Fruit fly (Drosophila melanogaster): ENCODE results near the gene asun.

Gene asun

DNA sequence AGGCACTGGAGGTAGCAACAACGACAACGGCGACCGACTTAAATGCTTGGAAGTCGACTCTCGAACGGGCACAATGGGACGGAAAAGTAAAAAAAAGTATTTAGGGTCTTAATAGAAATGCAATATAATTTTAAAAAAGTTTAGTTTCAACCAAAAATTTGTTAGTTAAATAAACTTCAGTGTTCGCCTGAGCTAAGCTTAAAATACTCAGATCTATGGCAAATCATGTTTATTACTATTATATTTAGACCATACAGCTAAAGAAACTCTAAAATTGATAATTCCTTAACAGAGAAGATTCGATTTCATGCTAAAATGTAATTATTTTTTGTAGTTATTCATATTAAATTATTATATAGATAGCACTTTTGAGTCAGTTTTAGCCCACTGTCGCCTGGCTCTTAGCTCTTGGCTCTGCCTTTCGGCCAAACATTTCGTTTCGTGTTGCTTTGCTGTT, 10.6 kb upstream of the asun start (continued):
- TF ChIP-seq CG31627 (GFP tag; optimal IDR thresholded peaks at IDR 0.05) (peak; percentile 55), CG7368 (GFP tag; optimal IDR thresholded peaks at IDR 0.05) (no peak), fd59A (GFP tag; optimal IDR thresholded peaks at IDR 0.05) (peak; percentile 75), topi (GFP tag; optimal IDR thresholded peaks at IDR 0.05) (peak; percentile 70), CG8119 (GFP tag; IDR thresholded peaks at IDR 0.05) (no peak), Hr38 (GFP tag; optimal IDR thresholded peaks at IDR 0.05) (no peak), acj6 (GFP tag; optimal IDR thresholded peaks at IDR 0.05) (peak; percentile 82), Eip93F (GFP tag; optimal IDR thresholded peaks at IDR 0.05) (peak; percentile 67), CG10669 (GFP tag; optimal IDR thresholded peaks at IDR 0.05) (peak; percentile 60), Sox102F (GFP tag; optimal IDR thresholded peaks at IDR 0.05) (peak; percentile 57), fkh (GFP tag; optimal IDR thresholded peaks at IDR 0.05) (peak; percentile 0), ss (GFP tag; optimal IDR thresholded peaks at IDR 0.05) (peak in 1 of 2 experiments; percentile 62), Smox (GFP tag; optimal IDR thresholded peaks at IDR 0.05) (peak; percentile 77), CG4318 (GFP tag; optimal IDR thresholded peaks at IDR 0.05) (peak; percentile 89), eg (GFP tag; IDR thresholded peaks at IDR 0.05) (no peak), Lpt (GFP tag; optimal IDR thresholded peaks at IDR 0.05) (no peak), pdm3 (GFP tag; optimal IDR thresholded peaks at IDR 0.05) (peak; percentile 53), Eip78C (GFP tag) (peak; percentile 93), CG8319 (GFP tag; optimal IDR thresholded peaks at IDR 0.05) (peak; percentile 48), Hr4 (GFP tag; optimal IDR thresholded peaks at IDR 0.05) (peak; percentile 75), dsx (GFP tag; optimal IDR thresholded peaks at IDR 0.05; ENCODE audit: poor library complexity, severe bottlenecking) (peak; percentile 59), Gug (GFP tag; IDR thresholded peaks at IDR 0.05) (no peak), OdsH (GFP tag; optimal IDR thresholded peaks at IDR 0.05) (peak; percentile 81), achi (GFP tag; optimal IDR thresholded peaks at IDR 0.05) (peak; percentile 85), CG6792 (GFP tag; optimal IDR thresholded peaks at IDR 0.05) (peak; percentile 83), svp (GFP tag) (peak; percentile 86), salr (GFP tag; optimal IDR thresholded peaks at IDR 0.05) (peak in 1 of 2 experiments; percentile 77), CG11762 (GFP tag; optimal IDR thresholded peaks at IDR 0.05; ENCODE audit: insufficient read depth) (peak; percentile 70), Eip75B (GFP tag; optimal IDR thresholded peaks at IDR 0.05) (peak; percentile 50), CG16779 (tag; optimal IDR thresholded peaks at IDR 0.05) (peak; percentile 31), CG34406 (GFP tag; optimal IDR thresholded peaks at IDR 0.05) (peak; percentile 87), CG6276 (GFP tag; optimal IDR thresholded peaks at IDR 0.05) (peak; percentile 81)

DNA sequence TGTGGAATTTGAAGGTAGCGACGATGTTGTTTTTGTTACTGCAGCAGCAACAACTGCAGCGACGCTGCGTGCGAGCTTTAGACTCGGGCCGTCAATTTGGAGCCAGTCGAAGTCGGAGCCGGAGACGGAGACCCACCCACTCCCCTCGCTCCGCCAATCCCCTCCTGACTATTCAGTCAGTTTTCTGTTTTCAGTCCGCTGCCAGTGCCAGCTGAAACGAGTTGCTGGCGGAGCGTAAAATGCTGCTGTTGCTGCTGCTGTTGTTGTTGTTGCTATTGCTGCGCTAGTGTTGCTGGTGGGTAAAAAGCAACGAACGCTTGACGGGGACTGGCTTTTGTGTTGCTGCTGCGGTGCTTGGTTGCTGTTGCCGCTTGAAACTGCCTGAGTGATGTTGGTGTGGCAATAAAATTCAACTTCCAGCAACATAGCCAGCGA, 10.1 kb upstream of the asun start:
- no peak for TF ChIP-seq CG8632 (GFP tag; optimal IDR thresholded peaks at IDR 0.05)
- no peak for TF ChIP-seq pdm3 (GFP tag; optimal IDR thresholded peaks at IDR 0.05)
- peak; percentile 92 for TF ChIP-seq CG1621 (tag; optimal IDR thresholded peaks at IDR 0.05)
- no peak for TF ChIP-seq salr (GFP tag; optimal IDR thresholded peaks at IDR 0.05)
- TF ChIP-seq Eip93F (GFP tag; optimal IDR thresholded peaks at IDR 0.05): no peak
- TF ChIP-seq achi (GFP tag; optimal IDR thresholded peaks at IDR 0.05): no peak
- TF ChIP-seq CG11294 (GFP tag; IDR thresholded peaks at IDR 0.05): no peak
- TF ChIP-seq CG10669 (GFP tag; optimal IDR thresholded peaks at IDR 0.05): no peak
- TF ChIP-seq CG11762 (GFP tag; optimal IDR thresholded peaks at IDR 0.05; ENCODE audit: insufficient read depth): no peak
- peak; percentile 93 for TF ChIP-seq CG6854 (GFP tag; optimal IDR thresholded peaks at IDR 0.05)
- TF ChIP-seq topi (GFP tag; optimal IDR thresholded peaks at IDR 0.05): no peak
- no peak for TF ChIP-seq Sox14 (GFP tag; optimal IDR thresholded peaks at IDR 0.05)
- TF ChIP-seq fd85E (GFP tag; optimal IDR thresholded peaks at IDR 0.05): no peak
- peak; percentile 33 for TF ChIP-seq Lpt (GFP tag; optimal IDR thresholded peaks at IDR 0.05)
